Worm (Caenorhabditis elegans): ENCODE results near the gene ptrg-1.
A peak's percentile ranks its signal among the peaks of the same experiment; 100 is the strongest.

Gene ptrg-1

ce11 chrIV:10197317-10197867 lies 3.1 kb upstream of the ptrg-1 start, which contains the start of gene gon-4:
gon-4 (plus strand) TSS chrIV:10197817.
- TF ChIP-seq Y75B8A.6 (GFP tag; IDR thresholded peaks at IDR 0.05) = no peak
- peak; percentile 81 for TF ChIP-seq mes-2 (tag; optimal IDR thresholded peaks at IDR 0.05; ENCODE audit: poor library complexity, severe bottlenecking)
- no peak for TF ChIP-seq pha-4 (GFP tag; IDR thresholded peaks at IDR 0.05)
- peak; percentile 52 for TF ChIP-seq pha-4 (tag; optimal IDR thresholded peaks at IDR 0.05)
- TF ChIP-seq unc-130 (GFP tag; optimal IDR thresholded peaks at IDR 0.05) = peak; percentile 46
- TF ChIP-seq nhr-28 (tag; optimal IDR thresholded peaks at IDR 0.05) = peak; percentile 63

- TF ChIP-seq fkh-10 (GFP tag; optimal IDR thresholded peaks at IDR 0.05) (peak; percentile 55), ceh-62 (tag; optimal IDR thresholded peaks at IDR 0.05) (no peak), unc-62 (GFP tag; optimal IDR thresholded peaks at IDR 0.05 in 1 of 2) (peak in 1 of 2 experiments; percentile 88), unc-62 (tag; optimal IDR thresholded peaks at IDR 0.05) (no peak), aha-1 (tag) (no peak)
Measured at ce11 chrIV:10191498-10191897, 2.7 kb downstream of the ptrg-1 start.

- TF ChIP-seq nhr-76 (tag; optimal IDR thresholded peaks at IDR 0.05) = no peak
- TF ChIP-seq arid-1 (GFP tag; conservative IDR thresholded peaks at IDR 0.05) = no peak
- no peak for TF ChIP-seq zip-11 (GFP tag; IDR thresholded peaks at IDR 0.05)
- TF ChIP-seq F44E2.7 (GFP tag; IDR thresholded peaks at IDR 0.05) = no peak
- TF ChIP-seq attf-4 (tag; optimal IDR thresholded peaks at IDR 0.05) = no peak
- TF ChIP-seq nhr-111 (GFP tag; optimal IDR thresholded peaks at IDR 0.05) = no peak
- TF ChIP-seq lin-38 (GFP tag; IDR thresholded peaks at IDR 0.05) = no peak
- no peak for TF ChIP-seq dve-1 (tag; optimal IDR thresholded peaks at IDR 0.05; ENCODE audit: insufficient read depth)
- TF ChIP-seq nhr-77 (tag; optimal IDR thresholded peaks at IDR 0.05) = no peak
- TF ChIP-seq set-16 (GFP tag; IDR thresholded peaks at IDR 0.05) = no peak
- TF ChIP-seq snpc-4 (tag; optimal IDR thresholded peaks at IDR 0.05) = no peak
- no peak for TF ChIP-seq T26A8.4 (GFP tag; IDR thresholded peaks at IDR 0.05)
- TF ChIP-seq mxl-2 (GFP tag; conservative IDR thresholded peaks at IDR 0.05) = no peak
- no peak for TF ChIP-seq mdt-29 (GFP tag; IDR thresholded peaks at IDR 0.05)
Measured at ce11 chrIV:10190586-10190985, 3.7 kb downstream of the ptrg-1 start.

ce11 chrIV:10188505-10188904 lies 5.7 kb downstream of the ptrg-1 start:
- TF ChIP-seq saeg-2 (GFP tag; IDR thresholded peaks at IDR 0.05) = no peak
- TF ChIP-seq dve-1 (tag; optimal IDR thresholded peaks at IDR 0.05; ENCODE audit: insufficient read depth) = no peak
- peak; percentile 44 for TF ChIP-seq fkh-10 (GFP tag; optimal IDR thresholded peaks at IDR 0.05)
- TF ChIP-seq lin-13 (GFP tag; optimal IDR thresholded peaks at IDR 0.05) = no peak
- no peak for TF ChIP-seq nhr-77 (tag; optimal IDR thresholded peaks at IDR 0.05)
- TF ChIP-seq egl-43 (GFP tag; IDR thresholded peaks at IDR 0.05) = no peak

ce11 chrIV:10180133-10180749 lies 14.0 kb downstream of the ptrg-1 start, which contains the start of gene gta-1:
gta-1 (plus strand) TSS chrIV:10180660.
- TF ChIP-seq lsy-2 (tag; optimal IDR thresholded peaks at IDR 0.05) (peak in 1 of 2 experiments; percentile 25), mes-2 (tag; optimal IDR thresholded peaks at IDR 0.05; ENCODE audit: poor library complexity, severe bottlenecking) (peak; percentile 5), zip-2 (tag; optimal IDR thresholded peaks at IDR 0.05) (peak; percentile 44), hlh-11 (tag; optimal IDR thresholded peaks at IDR 0.05) (peak; percentile 30), nhr-77 (tag; optimal IDR thresholded peaks at IDR 0.05) (peak; percentile 13), aha-1 (tag) (peak; percentile 66), hif-1 (tag; optimal IDR thresholded peaks at IDR 0.05) (no peak), zfp-2 (tag; optimal IDR thresholded peaks at IDR 0.05) (no peak), nhr-11 (tag; optimal IDR thresholded peaks at IDR 0.05) (peak; percentile 18), ctbp-1 (GFP tag; IDR thresholded peaks at IDR 0.05) (no peak), hlh-30 (tag; optimal IDR thresholded peaks at IDR 0.05; ENCODE audit: insufficient read depth) (peak; percentile 51), fkh-10 (GFP tag; optimal IDR thresholded peaks at IDR 0.05) (peak; percentile 16), dve-1 (tag; optimal IDR thresholded peaks at IDR 0.05; ENCODE audit: insufficient read depth) (peak; percentile 2), mxl-3 (GFP tag; optimal IDR thresholded peaks at IDR 0.05) (no peak), hmg-1.1 (GFP tag; IDR thresholded peaks at IDR 0.05) (peak; percentile 33; the same call in 1 of the 2 replicates), ama-1 (optimal IDR thresholded peaks at IDR 0.05) (peak; percentile 66), spr-1 (tag; optimal IDR thresholded peaks at IDR 0.05) (no peak), daf-16 (GFP tag; optimal IDR thresholded peaks at IDR 0.05) (no peak), daf-16 (tag; optimal IDR thresholded peaks at IDR 0.05) (no peak)
